Worm (Caenorhabditis elegans) whole organism, L1 larva: Measurements from ENCODE around the gene col-185.

Experiments
- C04F5.9 ChIP-seq: sonication (generic microtip); optimal IDR thresholded peaks from 2 replicates; lab custom pipeline; 2016; ENCODE audit warnings: missing genetic modification characterization, missing compliant biosample characterization
- C16A3.4 ChIP-seq: fragments of 150-350 bp; optimal IDR thresholded peaks from 2 replicates; lab custom pipeline; 2014; ENCODE audit warnings: missing biosample characterization, missing genetic modification characterization
- C34B4.2 ChIP-seq: sonication (generic microtip); optimal IDR thresholded peaks from 2 replicates; lab custom pipeline; 2017; ENCODE audit warnings: mild to moderate bottlenecking, missing genetic modification characterization, missing compliant biosample characterization
- F16B12.6 ChIP-seq: fragments of 150-350 bp; optimal IDR thresholded peaks from 2 replicates; lab custom pipeline; 2014; ENCODE audit warnings: missing biosample characterization, missing genetic modification characterization
- Y116A8C.19 ChIP-seq: sonication (generic microtip); optimal IDR thresholded peaks from 2 replicates; lab custom pipeline; 2016; ENCODE audit warnings: missing compliant biosample characterization, missing genetic modification characterization, borderline replicate concordance
- aha-1 ChIP-seq: fragments of 150-350 bp; optimal IDR thresholded peaks from 2 replicates; lab custom pipeline; 2014; ENCODE audit warnings: missing biosample characterization, missing genetic modification characterization
- aly-2 ChIP-seq: fragments of 150-350 bp; optimal IDR thresholded peaks from 2 replicates; lab custom pipeline; 2014; ENCODE audit warnings: missing biosample characterization, missing genetic modification characterization
- ceh-63 ChIP-seq: fragments of 200-800 bp; sonication (Bioruptor generic); optimal IDR thresholded peaks from 2 replicates; lab custom pipeline; 2018; ENCODE audit warnings: mild to moderate bottlenecking, missing genetic modification characterization, missing compliant biosample characterization
- ceh-8 ChIP-seq: fragments of 200-800 bp; sonication (Bioruptor generic); optimal IDR thresholded peaks from 2 replicates; lab custom pipeline; 2018; ENCODE audit warnings: mild to moderate bottlenecking, missing genetic modification characterization, moderate library complexity, missing compliant biosample characterization
- ceh-88 ChIP-seq: fragments of 200-800 bp; sonication (Bioruptor generic); IDR thresholded peaks from 2 replicates; pipeline ENCODE4 v1.3.6; 2022; ENCODE audit warnings: missing genetic modification characterization, missing compliant biosample characterization
- ceh-90 ChIP-seq: sonication (generic microtip); optimal IDR thresholded peaks from 2 replicates; lab custom pipeline; 2016; ENCODE audit warnings: missing genetic modification characterization, missing compliant biosample characterization
- efl-1 ChIP-seq, 4 experiments: fragments of 150-350 bp; optimal IDR thresholded peaks in 3 of 4; peaks in 1 of 4; 1 replicate in 1 of 4; 2 replicates in 3 of 4; lab custom pipeline; 2014; ENCODE audit warnings: missing biosample characterization in 2 of 4, missing genetic modification characterization in 2 of 4, missing genetic modification reagents in 2 of 4
- efl-3 ChIP-seq: fragments of 200-800 bp; sonication (Bioruptor generic); optimal IDR thresholded peaks from 2 replicates; lab custom pipeline; 2018; ENCODE audit warnings: mild to moderate bottlenecking, missing genetic modification characterization, missing compliant biosample characterization
- egl-27 ChIP-seq, 2 experiments: fragments of 150-350 bp in 1 of 2; sonication (generic microtip); optimal IDR thresholded peaks; 3 replicates each; lab custom pipeline; 2017 to 2018; ENCODE audit warnings: missing biosample characterization in 2 of 2, missing genetic modification characterization in 2 of 2, missing genetic modification reagents in 2 of 2
- elt-3 ChIP-seq, 6 experiments: fragments of 150-350 bp in 1 of 6; sonication (generic microtip); optimal IDR thresholded peaks; 2 replicates each; lab custom pipeline; 2017 to 2018; ENCODE audit warnings: missing biosample characterization in 6 of 6, missing genetic modification characterization in 6 of 6, inconsistent platforms in 1 of 6
- fkh-4 ChIP-seq: sonication (generic microtip); optimal IDR thresholded peaks from 2 replicates; lab custom pipeline; 2016; ENCODE audit warnings: missing compliant biosample characterization, missing genetic modification characterization, borderline replicate concordance
- fos-1 ChIP-seq: fragments of 150-350 bp; optimal IDR thresholded peaks from 2 replicates; lab custom pipeline; 2014; ENCODE audit warnings: missing biosample characterization, missing genetic modification characterization
- grh-1 ChIP-seq: fragments of 200-800 bp; sonication (Bioruptor generic); IDR thresholded peaks from 2 replicates; pipeline ENCODE4 v1.3.6; 2022; ENCODE audit warnings: missing genetic modification reagents, missing genetic modification characterization, missing compliant biosample characterization
- hlh-17 ChIP-seq: fragments of 200-800 bp; sonication (Bioruptor generic); optimal IDR thresholded peaks from 2 replicates; lab custom pipeline; 2018; ENCODE audit warnings: missing genetic modification characterization, mild to moderate bottlenecking, missing compliant biosample characterization, moderate library complexity, borderline replicate concordance
- hpl-2 ChIP-seq: fragments of 150-350 bp; optimal IDR thresholded peaks from 2 replicates; lab custom pipeline; 2014; ENCODE audit warnings: missing biosample characterization, missing genetic modification reagents, missing genetic modification characterization
- irx-1 ChIP-seq: sonication (generic microtip); optimal IDR thresholded peaks from 2 replicates; lab custom pipeline; 2016; ENCODE audit warnings: missing genetic modification characterization, missing compliant biosample characterization
- isw-1 ChIP-seq: fragments of 200-800 bp; sonication (Bioruptor generic); IDR thresholded peaks from 2 replicates; pipeline ENCODE4 v1.3.6; 2022; ENCODE audit warnings: missing genetic modification characterization, missing compliant biosample characterization
- lin-14 ChIP-seq: fragments of 200-800 bp; sonication (Bioruptor generic); optimal IDR thresholded peaks from 2 replicates; lab custom pipeline; 2018; ENCODE audit warnings: mild to moderate bottlenecking, missing genetic modification characterization, moderate library complexity, missing compliant biosample characterization
- lsy-2 ChIP-seq, 2 experiments: fragments of 150-350 bp; optimal IDR thresholded peaks; 2 replicates each; lab custom pipeline; 2014; ENCODE audit warnings: missing biosample characterization in 2 of 2, missing genetic modification characterization in 2 of 2
- mdl-1 ChIP-seq, 2 experiments: fragments of 150-350 bp; optimal IDR thresholded peaks; 2 replicates each; lab custom pipeline; 2014 to 2017; ENCODE audit warnings: missing biosample characterization in 2 of 2, missing genetic modification characterization in 2 of 2, inconsistent platforms in 1 of 2
- mef-2 ChIP-seq: fragments of 150-350 bp; optimal IDR thresholded peaks from 2 replicates; lab custom pipeline; 2014; ENCODE audit warnings: missing biosample characterization, missing genetic modification characterization
- mep-1 ChIP-seq: fragments of 150-350 bp; optimal IDR thresholded peaks from 2 replicates; lab custom pipeline; 2014; ENCODE audit warnings: missing biosample characterization, missing genetic modification characterization
- nhr-19 ChIP-seq: fragments of 200-800 bp; sonication (Bioruptor generic); conservative IDR thresholded peaks from 2 replicates; pipeline ENCODE4 v1.3.6; 2022; ENCODE audit warnings: missing genetic modification characterization, missing compliant biosample characterization
- nhr-20 ChIP-seq: sonication (generic microtip); optimal IDR thresholded peaks from 2 replicates; lab custom pipeline; 2016; ENCODE audit warnings: mild to moderate bottlenecking, missing genetic modification characterization, missing compliant biosample characterization
- nhr-237 ChIP-seq: fragments of 150-350 bp; optimal IDR thresholded peaks from 2 replicates; lab custom pipeline; 2014; ENCODE audit warnings: missing biosample characterization, missing genetic modification characterization
- nhr-28 ChIP-seq: fragments of 150-350 bp; optimal IDR thresholded peaks from 2 replicates; lab custom pipeline; 2014; ENCODE audit warnings: missing biosample characterization, missing genetic modification characterization
- nhr-76 ChIP-seq: sonication (generic microtip); optimal IDR thresholded peaks from 2 replicates; lab custom pipeline; 2017; ENCODE audit warnings: missing biosample characterization, missing genetic modification characterization
- nhr-77 ChIP-seq: fragments of 150-350 bp; optimal IDR thresholded peaks from 2 replicates; lab custom pipeline; 2014; ENCODE audit warnings: missing biosample characterization, missing genetic modification characterization
- nhr-84 ChIP-seq: sonication (generic microtip); optimal IDR thresholded peaks from 2 replicates; lab custom pipeline; 2017; ENCODE audit warnings: missing biosample characterization, missing genetic modification characterization
- nhr-85 ChIP-seq: sonication (generic microtip); peaks from one replicate; lab custom pipeline; 2016; ENCODE audit warnings: missing genetic modification characterization, inconsistent platforms, missing compliant biosample characterization
- nhr-90 ChIP-seq: sonication (generic microtip); optimal IDR thresholded peaks from 2 replicates; lab custom pipeline; 2016; ENCODE audit warnings: mild to moderate bottlenecking, missing genetic modification characterization, missing compliant biosample characterization; ENCODE audit not compliant: poor library complexity
- pag-3 ChIP-seq: sonication (generic microtip); optimal IDR thresholded peaks from 2 replicates; lab custom pipeline; 2017; ENCODE audit warnings: missing genetic modification characterization, mild to moderate bottlenecking, missing compliant biosample characterization, antibody characterized with exemption, borderline replicate concordance; ENCODE audit not compliant: insufficient read depth
- skn-1 ChIP-seq: fragments of 150-350 bp; optimal IDR thresholded peaks from 2 replicates; lab custom pipeline; 2014; ENCODE audit warnings: missing biosample characterization, missing genetic modification characterization
- snpc-4 ChIP-seq: fragments of 150-350 bp; optimal IDR thresholded peaks from 2 replicates; lab custom pipeline; 2014; ENCODE audit warnings: missing biosample characterization, missing genetic modification characterization
- snu-23 ChIP-seq: sonication (generic microtip); optimal IDR thresholded peaks from 2 replicates; lab custom pipeline; 2016; ENCODE audit warnings: missing genetic modification characterization, missing compliant biosample characterization
- sox-4 ChIP-seq: sonication (generic microtip); optimal IDR thresholded peaks from 2 replicates; lab custom pipeline; 2016; ENCODE audit warnings: missing genetic modification characterization, missing compliant biosample characterization
- sptf-1 ChIP-seq: fragments of 150-350 bp; optimal IDR thresholded peaks from 2 replicates; lab custom pipeline; 2014; ENCODE audit warnings: missing biosample characterization, missing genetic modification characterization
- sup-37 ChIP-seq: fragments of 200-800 bp; sonication (Bioruptor generic); optimal IDR thresholded peaks from 2 replicates; lab custom pipeline; 2018; ENCODE audit warnings: mild to moderate bottlenecking, missing genetic modification characterization, missing compliant biosample characterization
- swsn-7 ChIP-seq: sonication (generic microtip); optimal IDR thresholded peaks from 2 replicates; lab custom pipeline; 2016; ENCODE audit warnings: missing genetic modification characterization, missing compliant biosample characterization
- tbx-2 ChIP-seq: sonication (generic microtip); optimal IDR thresholded peaks from 2 replicates; lab custom pipeline; 2016; ENCODE audit warnings: missing genetic modification characterization, missing compliant biosample characterization
- unc-30 ChIP-seq: sonication (generic microtip); optimal IDR thresholded peaks from 2 replicates; lab custom pipeline; 2017; ENCODE audit warnings: missing biosample characterization, missing genetic modification characterization
- unc-86 ChIP-seq: sonication (generic microtip); optimal IDR thresholded peaks from 2 replicates; lab custom pipeline; 2016; ENCODE audit warnings: missing genetic modification characterization, missing compliant biosample characterization
- xbp-1 ChIP-seq: sonication (generic microtip); optimal IDR thresholded peaks from 2 replicates; lab custom pipeline; 2016; ENCODE audit warnings: missing genetic modification characterization, missing compliant biosample characterization
- zip-4 ChIP-seq: fragments of 200-800 bp; sonication (Bioruptor generic); optimal IDR thresholded peaks from 2 replicates; lab custom pipeline; 2018; ENCODE audit warnings: mild to moderate bottlenecking, missing genetic modification characterization, moderate library complexity, missing compliant biosample characterization
- ztf-11 ChIP-seq, 2 experiments: sonication (generic microtip); optimal IDR thresholded peaks; 2 replicates each; lab custom pipeline; 2016 to 2017; ENCODE audit warnings: missing genetic modification characterization in 2 of 2, missing biosample characterization in 1 of 2, missing compliant biosample characterization in 1 of 2
- ztf-4 ChIP-seq: fragments of 150-350 bp; optimal IDR thresholded peaks from 2 replicates; lab custom pipeline; 2014; ENCODE audit warnings: missing biosample characterization, missing genetic modification characterization

Gene col-185

DNA sequence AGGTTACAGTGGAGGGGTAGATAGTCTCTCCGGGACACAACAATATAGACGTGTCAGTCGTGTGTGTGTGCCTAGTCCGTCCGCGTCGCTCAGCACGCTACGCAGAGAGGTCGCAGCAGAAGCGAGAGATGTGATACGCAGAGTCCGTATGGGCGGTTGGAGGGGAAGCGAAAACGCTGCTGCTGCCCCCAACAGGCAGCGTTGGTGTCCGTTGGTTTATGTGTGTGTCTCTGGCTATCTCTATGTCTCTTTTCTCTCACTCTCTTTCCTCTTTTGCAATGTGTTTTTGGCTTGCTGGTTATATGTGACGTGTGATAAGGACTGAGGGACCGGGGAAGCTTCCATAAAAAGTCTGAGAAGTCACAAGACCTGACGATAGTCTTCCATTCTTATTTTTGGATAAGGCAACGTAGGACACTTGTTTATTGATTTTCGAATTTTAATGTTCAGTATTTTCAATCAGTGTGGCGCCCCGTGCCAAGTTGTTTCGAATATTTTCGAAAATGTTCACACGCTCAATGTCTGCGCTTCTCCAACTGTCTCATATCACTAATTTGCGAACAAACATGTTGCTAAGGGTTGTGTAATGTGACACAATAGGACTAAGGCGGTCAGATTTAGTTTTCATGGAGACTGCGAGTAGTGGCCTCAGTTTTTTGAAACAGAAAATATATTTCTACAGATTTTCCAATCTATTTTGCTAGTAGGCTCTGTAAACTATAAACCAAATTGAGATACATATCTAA is 16.6 kb upstream of the col-185 start, which contains the start of gene pab-2 (continued):
- TF ChIP-seq mdl-1 (tag; optimal IDR thresholded peaks at IDR 0.05; lab: Kevin White, UChicago) (peak in 1 of 2 experiments; percentile 85), sup-37 (GFP tag; lab: Kevin White, UChicago) (no peak), grh-1 (peak; percentile 43; the same call in 1 of the 2 replicates), ztf-11 (tag; optimal IDR thresholded peaks at IDR 0.05; lab: Kevin White, UChicago) (peak in 1 of 2 experiments; percentile 22), sptf-1 (no peak), nhr-19 (GFP tag; lab: Robert Waterston, UW) (peak; percentile 70), F16B12.6 (tag; lab: Kevin White, UChicago) (no peak), lin-14 (GFP tag; lab: Kevin White, UChicago) (peak; percentile 94), aly-2 (tag; lab: Kevin White, UChicago) (no peak), nhr-85 (tag; lab: Kevin White, UChicago) (peak; percentile 94), skn-1 (tag; lab: Kevin White, UChicago) (peak; percentile 38), C16A3.4 (tag; lab: Kevin White, UChicago) (peak; percentile 56), snu-23 (GFP tag; lab: Kevin White, UChicago) (peak; percentile 87), ceh-88 (GFP tag; lab: Robert Waterston, UW) (no peak), ceh-63 (GFP tag; lab: Kevin White, UChicago) (no peak), pag-3 (tag; lab: Kevin White, UChicago) (no peak), fkh-4 (tag; lab: Kevin White, UChicago) (no peak), C04F5.9 (no peak), nhr-84 (tag; lab: Kevin White, UChicago) (no peak), nhr-76 (tag; lab: Kevin White, UChicago) (no peak), C34B4.2 (no peak), mef-2 (no peak), egl-27 (tag; optimal IDR thresholded peaks at IDR 0.05; lab: Kevin White, UChicago) (peak in 1 of 2 experiments; percentile 17), lsy-2 (tag; optimal IDR thresholded peaks at IDR 0.05; lab: Kevin White, UChicago) (peak; percentile 29 to 59), efl-3 (GFP tag; lab: Kevin White, UChicago) (no peak), fos-1 (tag; lab: Kevin White, UChicago) (peak; percentile 53), nhr-90 (tag; lab: Kevin White, UChicago) (peak; percentile 83), zip-4 (GFP tag; lab: Kevin White, UChicago) (no peak), hlh-17 (GFP tag; lab: Kevin White, UChicago) (no peak), ztf-4 (peak; percentile 74), tbx-2 (peak; percentile 71), irx-1 (peak; percentile 34), nhr-237 (tag; lab: Kevin White, UChicago) (no peak), nhr-20 (peak; percentile 90), aha-1 (no peak), Y116A8C.19 (no peak), ceh-90 (no peak), unc-86 (tag; lab: Kevin White, UChicago) (peak; percentile 60), swsn-7 (tag; lab: Kevin White, UChicago) (peak; percentile 70), elt-3 (tag; optimal IDR thresholded peaks at IDR 0.05; lab: Kevin White, UChicago) (peak in 3 of 6 experiments; percentile 32 to 44 (median 38)), hpl-2 (GFP tag; lab: Kevin White, UChicago) (no peak), nhr-77 (tag; lab: Kevin White, UChicago) (peak; percentile 72), mep-1 (tag; lab: Kevin White, UChicago) (peak; percentile 69), sox-4 (peak; percentile 11), isw-1 (peak; percentile 9; the same call in 1 of the 2 replicates), snpc-4 (no peak), efl-1 (optimal IDR thresholded peaks at IDR 0.05; lab: Kevin White, UChicago) (peak; percentile 36 to 48), efl-1 (GFP tag; optimal IDR thresholded peaks at IDR 0.05 in 1 of 2; lab: Kevin White, UChicago) (peak in 1 of 2 experiments; percentile 90), ceh-8 (GFP tag; lab: Kevin White, UChicago) (no peak), nhr-28 (tag; lab: Kevin White, UChicago) (no peak), unc-30 (tag; lab: Kevin White, UChicago) (no peak), xbp-1 (tag; lab: Kevin White, UChicago) (peak; percentile 99)
